Fruit fly (Drosophila melanogaster) whole organism, prepupa: ENCODE results near the gene CG34398.

ENCODE experiments used
- Blimp-1 ChIP-seq: fragments of 200-800 bp; sonication (Bioruptor generic); optimal IDR thresholded peaks from 3 replicates; lab custom pipeline; 2017; ENCODE audit warnings: missing biosample characterization, missing genetic modification characterization, mild to moderate bottlenecking, moderate library complexity, missing genetic modification reagents
- CG10631 ChIP-seq: fragments of 200-800 bp; sonication (Bioruptor generic); optimal IDR thresholded peaks from 2 replicates; lab custom pipeline; 2016; ENCODE audit warnings: missing biosample characterization, missing genetic modification characterization
- CG11762 ChIP-seq: fragments of 200-800 bp; sonication (Bioruptor generic); optimal IDR thresholded peaks from 3 replicates; lab custom pipeline; 2016; ENCODE audit warnings: missing biosample characterization, missing genetic modification characterization; ENCODE audit not compliant: insufficient read depth
- CG15336 ChIP-seq: fragments of 200-800 bp; sonication (Bioruptor generic); IDR thresholded peaks from 2 replicates; pipeline ENCODE4 v1.3.6; 2022; ENCODE audit warnings: missing biosample characterization, missing genetic modification characterization
- CG1621 ChIP-seq: fragments of 200-800 bp; sonication (Bioruptor generic); optimal IDR thresholded peaks from 3 replicates; lab custom pipeline; 2018; ENCODE audit warnings: missing biosample characterization, mild to moderate bottlenecking, missing genetic modification characterization
- CG16779 ChIP-seq: fragments of 200-800 bp; sonication (Bioruptor generic); optimal IDR thresholded peaks from 3 replicates; lab custom pipeline; 2017; ENCODE audit warnings: missing biosample characterization, mild to moderate bottlenecking, missing genetic modification characterization
- CG3032 ChIP-seq: fragments of 200-800 bp; optimal IDR thresholded peaks from 2 replicates; lab custom pipeline; 2019; ENCODE audit warnings: missing biosample characterization, mild to moderate bottlenecking, missing genetic modification characterization, moderate library complexity
- CG31627 ChIP-seq: fragments of 200-800 bp; sonication (Bioruptor generic); optimal IDR thresholded peaks from 3 replicates; lab custom pipeline; 2016; ENCODE audit warnings: missing biosample characterization, missing genetic modification characterization
- CG32006 ChIP-seq: fragments of 200-800 bp; sonication (Bioruptor generic); optimal IDR thresholded peaks from 3 replicates; lab custom pipeline; 2017; ENCODE audit warnings: missing biosample characterization, mild to moderate bottlenecking, missing genetic modification characterization
- CG34406 ChIP-seq: fragments of 200-800 bp; sonication (Bioruptor generic); optimal IDR thresholded peaks from 3 replicates; lab custom pipeline; 2016; ENCODE audit warnings: missing biosample characterization, missing genetic modification characterization
- CG3919 ChIP-seq: fragments of 200-800 bp; sonication (Bioruptor generic); optimal IDR thresholded peaks from 3 replicates; lab custom pipeline; 2016; ENCODE audit warnings: missing biosample characterization, missing genetic modification characterization
- CG6163 ChIP-seq: fragments of 200-800 bp; sonication (Bioruptor generic); IDR thresholded peaks from 3 replicates; pipeline ENCODE4 v1.3.6; 2022; ENCODE audit warnings: missing biosample characterization, missing genetic modification characterization
- CG6792 ChIP-seq: fragments of 200-800 bp; sonication (Bioruptor generic); optimal IDR thresholded peaks from 3 replicates; lab custom pipeline; 2016; ENCODE audit warnings: missing biosample characterization, missing genetic modification characterization
- CG8319 ChIP-seq: fragments of 200-800 bp; sonication (Bioruptor generic); optimal IDR thresholded peaks from 3 replicates; lab custom pipeline; 2016; ENCODE audit warnings: missing biosample characterization, missing genetic modification characterization
- Eip75B ChIP-seq: fragments of 200-800 bp; sonication (Bioruptor generic); optimal IDR thresholded peaks from 3 replicates; lab custom pipeline; 2016; ENCODE audit warnings: missing biosample characterization, missing genetic modification characterization
- Ets21C ChIP-seq: fragments of 200-800 bp; sonication (Bioruptor generic); optimal IDR thresholded peaks from 3 replicates; lab custom pipeline; 2016; ENCODE audit warnings: missing biosample characterization, missing genetic modification characterization
- Ets96B ChIP-seq: fragments of 200-800 bp; optimal IDR thresholded peaks from 2 replicates; lab custom pipeline; 2019; ENCODE audit warnings: missing biosample characterization, mild to moderate bottlenecking, missing genetic modification characterization, moderate library complexity
- Hr39 ChIP-seq: fragments of 200-800 bp; sonication (Bioruptor generic); optimal IDR thresholded peaks from 2 replicates; lab custom pipeline; 2016; ENCODE audit warnings: missing biosample characterization, missing genetic modification characterization
- Met ChIP-seq: fragments of 200-800 bp; sonication (Bioruptor generic); optimal IDR thresholded peaks from 3 replicates; lab custom pipeline; 2016; ENCODE audit warnings: missing biosample characterization, missing genetic modification characterization
- OdsH ChIP-seq: fragments of 200-800 bp; sonication (Bioruptor generic); optimal IDR thresholded peaks from 3 replicates; lab custom pipeline; 2016; ENCODE audit warnings: missing biosample characterization, missing genetic modification characterization
- Smox ChIP-seq: fragments of 200-800 bp; sonication (Bioruptor generic); optimal IDR thresholded peaks from 3 replicates; lab custom pipeline; 2016; ENCODE audit warnings: missing biosample characterization, missing genetic modification characterization
- Sox102F ChIP-seq: fragments of 200-800 bp; sonication (Bioruptor generic); optimal IDR thresholded peaks from 2 replicates; lab custom pipeline; 2016; ENCODE audit warnings: missing biosample characterization, mild to moderate bottlenecking, missing genetic modification characterization
- Sox14 ChIP-seq: fragments of 200-800 bp; sonication (Bioruptor generic); optimal IDR thresholded peaks from 3 replicates; lab custom pipeline; 2016; ENCODE audit warnings: missing biosample characterization, missing genetic modification characterization
- Sox15 ChIP-seq: fragments of 200-800 bp; sonication (Bioruptor generic); optimal IDR thresholded peaks from 3 replicates; lab custom pipeline; 2016; ENCODE audit warnings: missing biosample characterization, missing genetic modification characterization
- cyc ChIP-seq: fragments of 200-800 bp; sonication (Bioruptor generic); optimal IDR thresholded peaks from 3 replicates; lab custom pipeline; 2016; ENCODE audit warnings: missing biosample characterization, missing genetic modification characterization
- dac ChIP-seq: fragments of 200-800 bp; sonication (Bioruptor generic); optimal IDR thresholded peaks from 2 replicates; lab custom pipeline; 2017; ENCODE audit warnings: missing biosample characterization, mild to moderate bottlenecking, missing genetic modification characterization
- dsx ChIP-seq: fragments of 200-800 bp; optimal IDR thresholded peaks from 3 replicates; lab custom pipeline; 2019; ENCODE audit warnings: missing biosample characterization, mild to moderate bottlenecking, missing genetic modification characterization, moderate library complexity; ENCODE audit not compliant: poor library complexity, severe bottlenecking
- esn ChIP-seq: fragments of 200-800 bp; sonication (Bioruptor generic); optimal IDR thresholded peaks from 2 replicates; lab custom pipeline; 2016; ENCODE audit warnings: missing biosample characterization, mild to moderate bottlenecking, missing genetic modification characterization, moderate library complexity
- fd59A ChIP-seq: fragments of 200-800 bp; sonication (Bioruptor generic); optimal IDR thresholded peaks from 2 replicates; lab custom pipeline; 2017; ENCODE audit warnings: missing biosample characterization, mild to moderate bottlenecking, missing genetic modification characterization, missing genetic modification reagents
- fd85E ChIP-seq: fragments of 200-800 bp; sonication (Bioruptor generic); optimal IDR thresholded peaks from 3 replicates; lab custom pipeline; 2016; ENCODE audit warnings: missing biosample characterization, missing genetic modification characterization
- fkh ChIP-seq: fragments of 200-800 bp; sonication (Bioruptor generic); optimal IDR thresholded peaks from 3 replicates; lab custom pipeline; 2017; ENCODE audit warnings: missing biosample characterization, mild to moderate bottlenecking, missing genetic modification characterization, moderate library complexity
- lz ChIP-seq: fragments of 200-800 bp; sonication (Bioruptor generic); optimal IDR thresholded peaks from 3 replicates; lab custom pipeline; 2016; ENCODE audit warnings: missing biosample characterization, missing genetic modification characterization
- net ChIP-seq: fragments of 200-800 bp; sonication (Bioruptor generic); optimal IDR thresholded peaks from 3 replicates; lab custom pipeline; 2016; ENCODE audit warnings: missing biosample characterization, missing genetic modification characterization
- pdm3 ChIP-seq: fragments of 200-800 bp; sonication (Bioruptor generic); optimal IDR thresholded peaks from 3 replicates; lab custom pipeline; 2016; ENCODE audit warnings: missing biosample characterization, missing genetic modification characterization
- salr ChIP-seq, 2 experiments: fragments of 200-800 bp; sonication (Bioruptor generic); optimal IDR thresholded peaks; 3 replicates each; lab custom pipeline; 2016 to 2018; ENCODE audit warnings: missing biosample characterization in 2 of 2, missing genetic modification characterization in 2 of 2, mild to moderate bottlenecking in 1 of 2
- topi ChIP-seq: fragments of 200-800 bp; sonication (Bioruptor generic); optimal IDR thresholded peaks from 3 replicates; lab custom pipeline; 2016; ENCODE audit warnings: missing biosample characterization, missing genetic modification characterization

CG34398 gene

dm6 chr2L:8875835-8876234, 22.8 kb upstream of the CG34398 start:
- TF ChIP-seq CG16779 (tag; lab: Kevin White, UChicago): no peak
- TF ChIP-seq, all 60 proteins: peak for 0

dm6 chr2L:8879241-8879931, 19.2 kb upstream of the CG34398 start:
- TF ChIP-seq CG6792 (GFP tag; lab: Kevin White, UChicago): no peak
- no peak for TF ChIP-seq CG31627 (GFP tag; lab: Kevin White, UChicago)
- no peak for TF ChIP-seq Ets96B (tag; lab: Kevin White, UChicago)
- no peak for TF ChIP-seq Smox (GFP tag; lab: Kevin White, UChicago)
- no peak for TF ChIP-seq dsx (GFP tag; lab: Kevin White, UChicago)
- no peak for TF ChIP-seq net (GFP tag; lab: Kevin White, UChicago)
- no peak for TF ChIP-seq cyc (GFP tag; lab: Kevin White, UChicago)
- TF ChIP-seq CG3032: no peak
- no peak for TF ChIP-seq fd85E (GFP tag; lab: Kevin White, UChicago)
- TF ChIP-seq esn (GFP tag; lab: Kevin White, UChicago): no peak
- no peak for TF ChIP-seq pdm3
- no peak for TF ChIP-seq Sox102F (GFP tag; lab: Kevin White, UChicago)
- TF ChIP-seq CG6163 (GFP tag; lab: Robert Waterston, UW): no peak
- TF ChIP-seq Eip75B (GFP tag; lab: Kevin White, UChicago): no peak
- TF ChIP-seq dac: no peak
- TF ChIP-seq CG15336 (GFP tag; lab: Robert Waterston, UW): no peak
- no peak for TF ChIP-seq CG1621 (tag; lab: Kevin White, UChicago)

dm6 chr2L:8881095-8881494, 17.5 kb upstream of the CG34398 start:
- no peak for TF ChIP-seq CG16779 (tag; lab: Kevin White, UChicago)
- no peak for TF ChIP-seq CG11762 (GFP tag; lab: Kevin White, UChicago)
- TF ChIP-seq Ets96B (tag; lab: Kevin White, UChicago): no peak
- no peak for TF ChIP-seq Smox (GFP tag; lab: Kevin White, UChicago)
- TF ChIP-seq CG1621 (tag; lab: Kevin White, UChicago): no peak
- TF ChIP-seq dac: no peak
- TF ChIP-seq Hr39 (GFP tag; lab: Kevin White, UChicago): no peak
- no peak for TF ChIP-seq lz (GFP tag; lab: Kevin White, UChicago)
- TF ChIP-seq pdm3: no peak
- no peak for TF ChIP-seq CG34406 (GFP tag; lab: Kevin White, UChicago)
- no peak for TF ChIP-seq CG32006 (GFP tag; lab: Kevin White, UChicago)
- no peak for TF ChIP-seq Sox15 (GFP tag; lab: Kevin White, UChicago)
- no peak for TF ChIP-seq CG3032
- no peak for TF ChIP-seq OdsH (GFP tag; lab: Kevin White, UChicago)

dm6 chr2L:8884102-8884501, 14.5 kb upstream of the CG34398 start:
- TF ChIP-seq cyc (GFP tag; lab: Kevin White, UChicago) (no peak), CG34406 (GFP tag; lab: Kevin White, UChicago) (no peak), CG3919 (GFP tag; lab: Kevin White, UChicago) (no peak), fd59A (GFP tag; lab: Kevin White, UChicago) (no peak), Blimp-1 (GFP tag; lab: Kevin White, UChicago) (no peak), Met (GFP tag; lab: Kevin White, UChicago) (no peak), fd85E (GFP tag; lab: Kevin White, UChicago) (no peak), Sox15 (GFP tag; lab: Kevin White, UChicago) (no peak), CG3032 (no peak), CG31627 (GFP tag; lab: Kevin White, UChicago) (no peak), Ets21C (GFP tag; lab: Kevin White, UChicago) (no peak), Sox14 (GFP tag; lab: Kevin White, UChicago) (no peak), CG10631 (GFP tag; lab: Kevin White, UChicago) (no peak), salr (GFP tag; optimal IDR thresholded peaks at IDR 0.05; lab: Kevin White, UChicago) (no peak), topi (GFP tag; lab: Kevin White, UChicago) (no peak), CG6163 (GFP tag; lab: Robert Waterston, UW) (no peak), CG8319 (GFP tag; lab: Kevin White, UChicago) (no peak), fkh (GFP tag; lab: Kevin White, UChicago) (no peak)
